Worm (Caenorhabditis elegans): Measurements from ENCODE around the gene nhr-203.

ce11 chrV:503728-504127, 44.1 kb downstream of the nhr-203 start, which contains the start of gene srlf-35:
- no peak for TF ChIP-seq ama-1 (optimal IDR thresholded peaks at IDR 0.05)
- TF ChIP-seq hmg-4 (GFP tag; optimal IDR thresholded peaks at IDR 0.05): no peak
- no peak for TF ChIP-seq flt-1 (GFP tag; IDR thresholded peaks at IDR 0.05)
- TF ChIP-seq hmbx-1 (tag; optimal IDR thresholded peaks at IDR 0.05): no peak
- TF ChIP-seq B0310.2 (tag; optimal IDR thresholded peaks at IDR 0.05): no peak
- TF ChIP-seq tra-4 (tag; optimal IDR thresholded peaks at IDR 0.05): no peak
- TF ChIP-seq F13C5.2 (tag; optimal IDR thresholded peaks at IDR 0.05): no peak
- no peak for TF ChIP-seq pes-1 (GFP tag; IDR thresholded peaks at IDR 0.05)

All from whole organism, early embryonic.